Fruit fly (Drosophila melanogaster): ENCODE results near the gene Hus1-like.

Gene Hus1-like

dm6 chr3R:4835315-4835714, 23.4 kb upstream of the Hus1-like start:
- TF ChIP-seq Hnf4 (GFP tag; optimal IDR thresholded peaks at IDR 0.05) (no peak), Dif (GFP tag; optimal IDR thresholded peaks at IDR 0.05; ENCODE audit: partially characterized antibody) (peak; percentile 26), dsf (GFP tag; optimal IDR thresholded peaks at IDR 0.05; ENCODE audit: borderline replicate concordance) (no peak), Hr78 (GFP tag; optimal IDR thresholded peaks at IDR 0.05) (no peak)

dm6 chr3R:4833636-4834035, 21.7 kb upstream of the Hus1-like start:
- TF ChIP-seq foxo (GFP tag; optimal IDR thresholded peaks at IDR 0.05), result no peak
- no peak for TF ChIP-seq Myc (optimal IDR thresholded peaks at IDR 0.05)

dm6 chr3R:4831197-4831596, 19.3 kb upstream of the Hus1-like start, which contains the start of gene CG14659:
Gene CG14659 (minus strand): TSS chr3R:4831297.
- TF ChIP-seq sv (GFP tag; optimal IDR thresholded peaks at IDR 0.05), result no peak
- TF ChIP-seq Dfd (GFP tag; optimal IDR thresholded peaks at IDR 0.05), result peak; percentile 59

- TF ChIP-seq dl (GFP tag; optimal IDR thresholded peaks at IDR 0.05; ENCODE audit: insufficient read depth in 1 of 2, partially characterized antibody in 2 of 2), result no peak
- TF ChIP-seq GATAd (GFP tag; optimal IDR thresholded peaks at IDR 0.05), result no peak
- no peak for TF ChIP-seq ey (GFP tag; optimal IDR thresholded peaks at IDR 0.05)
- no peak for TF ChIP-seq Dif (GFP tag; optimal IDR thresholded peaks at IDR 0.05; ENCODE audit: partially characterized antibody)
- no peak for TF ChIP-seq jim (GFP tag; optimal IDR thresholded peaks at IDR 0.05)
- TF ChIP-seq pan (optimal IDR thresholded peaks at IDR 0.05), result no peak
- no peak for TF ChIP-seq dmrt93B (GFP tag; optimal IDR thresholded peaks at IDR 0.05)
- no peak for TF ChIP-seq usp (GFP tag; optimal IDR thresholded peaks at IDR 0.05)
- TF ChIP-seq Mio (GFP tag; optimal IDR thresholded peaks at IDR 0.05), result no peak
- TF ChIP-seq sv (GFP tag; optimal IDR thresholded peaks at IDR 0.05), result no peak
- no peak for TF ChIP-seq woc (GFP tag; optimal IDR thresholded peaks at IDR 0.05)
These were observed 18.5 kb upstream of the Hus1-like start, which contains the start of gene CG14658 for dm6 chr3R:4830413-4830812. Gene CG14658 (minus strand): TSS chr3R:4830513.

- no peak for TF ChIP-seq ey (GFP tag; optimal IDR thresholded peaks at IDR 0.05)
- TF ChIP-seq Hr78 (GFP tag; optimal IDR thresholded peaks at IDR 0.05), result no peak
- no peak for TF ChIP-seq foxo (GFP tag; optimal IDR thresholded peaks at IDR 0.05)
- TF ChIP-seq CrebA (GFP tag; optimal IDR thresholded peaks at IDR 0.05; ENCODE audit: borderline replicate concordance), result no peak
- no peak for TF ChIP-seq OdsH (GFP tag; optimal IDR thresholded peaks at IDR 0.05)
- no peak for TF ChIP-seq Vsx2 (GFP tag; optimal IDR thresholded peaks at IDR 0.05; ENCODE audit: partially characterized antibody)
- no peak for TF ChIP-seq lola (GFP tag; optimal IDR thresholded peaks at IDR 0.05)
These were observed 13.3 kb upstream of the Hus1-like start for dm6 chr3R:4825188-4825587.

- TF ChIP-seq brk (GFP tag; optimal IDR thresholded peaks at IDR 0.05) (no peak), psq (GFP tag; optimal IDR thresholded peaks at IDR 0.05) (peak; percentile 5), Dif (GFP tag; optimal IDR thresholded peaks at IDR 0.05; ENCODE audit: partially characterized antibody) (peak; percentile 15), N (GFP tag; optimal IDR thresholded peaks at IDR 0.05) (peak; percentile 69)
These were observed 9.3 kb upstream of the Hus1-like start, which contains the start of gene CG14657 for dm6 chr3R:4821098-4821605. Gene CG14657 (minus strand): TSS chr3R:4821432.

- TF ChIP-seq N (GFP tag; optimal IDR thresholded peaks at IDR 0.05) (no peak), Vsx2 (GFP tag; optimal IDR thresholded peaks at IDR 0.05; ENCODE audit: partially characterized antibody) (no peak), Rel (GFP tag; optimal IDR thresholded peaks at IDR 0.05) (no peak), Rel (tag; optimal IDR thresholded peaks at IDR 0.05) (no peak), jim (GFP tag; optimal IDR thresholded peaks at IDR 0.05) (no peak), h (GFP tag; optimal IDR thresholded peaks at IDR 0.05) (no peak), woc (GFP tag; optimal IDR thresholded peaks at IDR 0.05) (no peak), tai (GFP tag; optimal IDR thresholded peaks at IDR 0.05) (no peak), rgr (GFP tag; optimal IDR thresholded peaks at IDR 0.05) (no peak), fru (GFP tag; optimal IDR thresholded peaks at IDR 0.05) (no peak), dl (GFP tag; optimal IDR thresholded peaks at IDR 0.05; ENCODE audit: insufficient read depth in 1 of 2, partially characterized antibody in 2 of 2) (no peak), Jra (GFP tag; optimal IDR thresholded peaks at IDR 0.05) (no peak)
These were observed 4.1 kb upstream of the Hus1-like start, which contains the start of gene BBS5 for dm6 chr3R:4816018-4816417. Gene BBS5 (plus strand): TSS chr3R:4816318.
